Fruit fly (Drosophila melanogaster) whole organism, pupa: ENCODE measurements around the gene CG42268.
A peak's percentile ranks its signal among the peaks of the same experiment; 100 is the strongest.

Experiments used
- CG10348 ChIP-seq: fragments of 200-800 bp; sonication (Bioruptor generic); IDR thresholded peaks from 2 replicates; pipeline ENCODE4 v1.3.6; 2022; ENCODE audit warnings: missing biosample characterization, missing genetic modification characterization
- CG12605 ChIP-seq: fragments of 200-800 bp; sonication (Bioruptor generic); IDR thresholded peaks from 2 replicates; pipeline ENCODE4 v1.3.6; 2022; ENCODE audit warnings: missing biosample characterization, missing genetic modification characterization
- CG13204 ChIP-seq: fragments of 200-800 bp; sonication (Bioruptor generic); optimal IDR thresholded peaks from 2 replicates; lab custom pipeline; 2018; ENCODE audit warnings: missing biosample characterization, mild to moderate bottlenecking, missing genetic modification characterization, moderate library complexity
- CG14655 ChIP-seq: fragments of 200-800 bp; sonication (Bioruptor generic); optimal IDR thresholded peaks from 3 replicates; lab custom pipeline; 2017; ENCODE audit warnings: mild to moderate bottlenecking, missing biosample characterization, missing genetic modification reagents, missing genetic modification characterization
- CG15710 ChIP-seq: fragments of 200-800 bp; sonication (Bioruptor generic); optimal IDR thresholded peaks from 2 replicates; lab custom pipeline; 2018; ENCODE audit warnings: missing biosample characterization, mild to moderate bottlenecking, missing genetic modification characterization, moderate library complexity
- CG17806 ChIP-seq: fragments of 200-800 bp; sonication (Bioruptor generic); optimal IDR thresholded peaks from 2 replicates; lab custom pipeline; 2018; ENCODE audit warnings: missing biosample characterization, mild to moderate bottlenecking, missing genetic modification characterization, moderate library complexity
- CG32121 ChIP-seq: fragments of 200-800 bp; sonication (Bioruptor generic); IDR thresholded peaks from 2 replicates; pipeline ENCODE4 v1.3.6; 2022; ENCODE audit warnings: missing biosample characterization, missing genetic modification characterization
- CG34367 ChIP-seq: fragments of 200-800 bp; sonication (Bioruptor generic); optimal IDR thresholded peaks from 2 replicates; lab custom pipeline; 2018; ENCODE audit warnings: missing biosample characterization, mild to moderate bottlenecking, missing genetic modification characterization
- CG4496 ChIP-seq: fragments of 200-800 bp; sonication (Bioruptor generic); IDR thresholded peaks from 3 replicates; pipeline ENCODE4 v1.3.6; 2022; ENCODE audit warnings: missing biosample characterization, missing genetic modification characterization
- CG8159 ChIP-seq: fragments of 200-800 bp; sonication (Bioruptor generic); optimal IDR thresholded peaks from 3 replicates; lab custom pipeline; 2018; ENCODE audit warnings: missing biosample characterization, mild to moderate bottlenecking, missing genetic modification characterization, moderate library complexity
- CG8301 ChIP-seq: fragments of 200-800 bp; sonication (Bioruptor generic); optimal IDR thresholded peaks from 2 replicates; lab custom pipeline; 2018; ENCODE audit warnings: missing biosample characterization, mild to moderate bottlenecking, missing genetic modification characterization
- CG9948 ChIP-seq: fragments of 200-800 bp; sonication (Bioruptor generic); optimal IDR thresholded peaks from 2 replicates; lab custom pipeline; 2018; ENCODE audit warnings: missing biosample characterization, mild to moderate bottlenecking, missing genetic modification characterization, moderate library complexity
- D1 ChIP-seq: fragments of 200-800 bp; sonication (Bioruptor generic); optimal IDR thresholded peaks from 2 replicates; lab custom pipeline; 2018; ENCODE audit warnings: missing biosample characterization, mild to moderate bottlenecking, missing genetic modification characterization, moderate library complexity
- EcR ChIP-seq: fragments of 200-800 bp; sonication (Bioruptor generic); optimal IDR thresholded peaks from 3 replicates; lab custom pipeline; 2019; ENCODE audit warnings: missing biosample characterization, missing genetic modification characterization, mild to moderate bottlenecking, moderate library complexity, missing genetic modification reagents
- Ets98B ChIP-seq: fragments of 200-800 bp; sonication (Bioruptor generic); IDR thresholded peaks from 2 replicates; pipeline ENCODE4 v1.3.6; 2022; ENCODE audit warnings: missing biosample characterization, missing genetic modification characterization
- Pif1A ChIP-seq: fragments of 200-800 bp; sonication (Bioruptor generic); optimal IDR thresholded peaks from 3 replicates; lab custom pipeline; 2016; ENCODE audit warnings: missing biosample characterization, missing genetic modification characterization
- Pif1B ChIP-seq: fragments of 200-800 bp; sonication (Bioruptor generic); optimal IDR thresholded peaks from 3 replicates; lab custom pipeline; 2016; ENCODE audit warnings: missing biosample characterization, missing genetic modification characterization
- Snoo ChIP-seq: fragments of 200-800 bp; sonication (Bioruptor generic); optimal IDR thresholded peaks from 3 replicates; lab custom pipeline; 2017; ENCODE audit warnings: missing biosample characterization, mild to moderate bottlenecking, missing genetic modification characterization, inconsistent platforms
- fd96Ca ChIP-seq: fragments of 200-800 bp; sonication (Bioruptor generic); IDR thresholded peaks from 3 replicates; pipeline ENCODE4 v1.3.6; 2022; ENCODE audit warnings: missing biosample characterization, missing genetic modification characterization
- gl ChIP-seq: fragments of 200-800 bp; sonication (Bioruptor generic); optimal IDR thresholded peaks from 2 replicates; lab custom pipeline; 2018; ENCODE audit warnings: missing biosample characterization, mild to moderate bottlenecking, missing genetic modification characterization
- rn ChIP-seq: fragments of 200-800 bp; sonication (Bioruptor generic); IDR thresholded peaks from 2 replicates; pipeline ENCODE4 v1.3.6; 2022; ENCODE audit warnings: missing biosample characterization, missing genetic modification characterization

CG42268 gene

dm6 chr3L:9691476-9691826, 68.7 kb downstream of the CG42268 start:
- no peak for TF ChIP-seq CG8159
- TF ChIP-seq CG8301 (tag; lab: Kevin White, UChicago), result no peak
- no peak for TF ChIP-seq fd96Ca (GFP tag; lab: Robert Waterston, UW)
- no peak for TF ChIP-seq Pif1B (GFP tag; lab: Kevin White, UChicago)
- no peak for TF ChIP-seq CG15710 (tag; lab: Kevin White, UChicago)
- no peak for TF ChIP-seq CG9948
- TF ChIP-seq CG13204 (GFP tag; lab: Kevin White, UChicago), result no peak
- TF ChIP-seq CG32121 (GFP tag; lab: Robert Waterston, UW), result no peak
- TF ChIP-seq Ets98B, result no peak
- no peak for TF ChIP-seq CG14655 (GFP tag; lab: Kevin White, UChicago)
- no peak for TF ChIP-seq CG12605
- TF ChIP-seq CG10348 (GFP tag; lab: Robert Waterston, UW), result no peak
- no peak for TF ChIP-seq gl

dm6 chr3L:9690798-9691475, 69.3 kb downstream of the CG42268 start:
- TF ChIP-seq Snoo (tag; lab: Kevin White, UChicago), result peak; percentile 9
- no peak for TF ChIP-seq CG9948
- 0 out of 2 replicates have a peak, but pooled peaks have one; percentile 22 for TF ChIP-seq CG12605
- no peak for TF ChIP-seq Pif1B (GFP tag; lab: Kevin White, UChicago)
- TF ChIP-seq CG8301 (tag; lab: Kevin White, UChicago), result peak; percentile 19
- TF ChIP-seq CG32121 (GFP tag; lab: Robert Waterston, UW), result peak; percentile 91
- peak; percentile 26 for TF ChIP-seq CG14655 (GFP tag; lab: Kevin White, UChicago)
- TF ChIP-seq CG15710 (tag; lab: Kevin White, UChicago), result no peak
- peak; percentile 37; the same call in 1 of the 3 replicates for TF ChIP-seq CG4496 (GFP tag; lab: Robert Waterston, UW)
- TF ChIP-seq CG10348 (GFP tag; lab: Robert Waterston, UW), result no peak

dm6 chr3L:9689809-9690208, 70.4 kb downstream of the CG42268 start:
- TF ChIP-seq CG4496 (GFP tag; lab: Robert Waterston, UW) (no peak), CG15710 (tag; lab: Kevin White, UChicago) (no peak), CG10348 (GFP tag; lab: Robert Waterston, UW) (no peak), gl (no peak), D1 (no peak), rn (GFP tag; lab: Robert Waterston, UW) (no peak), CG8301 (tag; lab: Kevin White, UChicago) (no peak), CG14655 (GFP tag; lab: Kevin White, UChicago) (no peak), CG17806 (tag; lab: Kevin White, UChicago) (no peak), CG34367 (tag; lab: Kevin White, UChicago) (no peak), CG13204 (GFP tag; lab: Kevin White, UChicago) (no peak), CG32121 (GFP tag; lab: Robert Waterston, UW) (no peak), fd96Ca (GFP tag; lab: Robert Waterston, UW) (no peak), CG8159 (no peak), Pif1B (GFP tag; lab: Kevin White, UChicago) (no peak)

- TF ChIP-seq Pif1B (GFP tag; lab: Kevin White, UChicago), result no peak
- no peak for TF ChIP-seq CG8159
Measured at dm6 chr3L:9688674-9689073, 71.5 kb downstream of the CG42268 start.

- no peak for TF ChIP-seq fd96Ca (GFP tag; lab: Robert Waterston, UW)
- TF ChIP-seq CG9948, result no peak
- no peak for TF ChIP-seq EcR (GFP tag; lab: Kevin White, UChicago)
- no peak for TF ChIP-seq CG4496 (GFP tag; lab: Robert Waterston, UW)
- no peak for TF ChIP-seq CG15710 (tag; lab: Kevin White, UChicago)
- no peak for TF ChIP-seq CG17806 (tag; lab: Kevin White, UChicago)
- TF ChIP-seq CG12605, result no peak
- no peak for TF ChIP-seq CG13204 (GFP tag; lab: Kevin White, UChicago)
- TF ChIP-seq CG10348 (GFP tag; lab: Robert Waterston, UW), result no peak
- TF ChIP-seq Pif1A (GFP tag; lab: Kevin White, UChicago), result no peak
- TF ChIP-seq Pif1B (GFP tag; lab: Kevin White, UChicago), result no peak
- TF ChIP-seq Snoo (tag; lab: Kevin White, UChicago), result no peak
- no peak for TF ChIP-seq CG32121 (GFP tag; lab: Robert Waterston, UW)
- no peak for TF ChIP-seq CG14655 (GFP tag; lab: Kevin White, UChicago)
- TF ChIP-seq rn (GFP tag; lab: Robert Waterston, UW), result no peak
- no peak for TF ChIP-seq CG8301 (tag; lab: Kevin White, UChicago)
- no peak for TF ChIP-seq D1
- no peak for TF ChIP-seq gl
- TF ChIP-seq Ets98B, result no peak
- no peak for TF ChIP-seq CG8159
- TF ChIP-seq, all 21 proteins: peak for 0
Measured at dm6 chr3L:9687536-9687935, 72.7 kb downstream of the CG42268 start.

dm6 chr3L:9684871-9685270, 75.3 kb downstream of the CG42268 start, which contains the start of gene CG16719:
TSS of gene CG16719 (plus strand) at chr3L:9685171.
- no peak for TF ChIP-seq Pif1A (GFP tag; lab: Kevin White, UChicago)
- TF ChIP-seq Pif1B (GFP tag; lab: Kevin White, UChicago), result no peak
- no peak for TF ChIP-seq CG17806 (tag; lab: Kevin White, UChicago)
- no peak for TF ChIP-seq CG32121 (GFP tag; lab: Robert Waterston, UW)
- no peak for TF ChIP-seq gl
- TF ChIP-seq CG10348 (GFP tag; lab: Robert Waterston, UW), result no peak
- TF ChIP-seq CG13204 (GFP tag; lab: Kevin White, UChicago), result no peak
- no peak for TF ChIP-seq D1
- TF ChIP-seq rn (GFP tag; lab: Robert Waterston, UW), result no peak
- TF ChIP-seq CG8159, result no peak
- no peak for TF ChIP-seq CG34367 (tag; lab: Kevin White, UChicago)
- no peak for TF ChIP-seq CG14655 (GFP tag; lab: Kevin White, UChicago)
- TF ChIP-seq Ets98B, result no peak
- no peak for TF ChIP-seq CG4496 (GFP tag; lab: Robert Waterston, UW)
- TF ChIP-seq EcR (GFP tag; lab: Kevin White, UChicago), result no peak
- no peak for TF ChIP-seq Snoo (tag; lab: Kevin White, UChicago)
- TF ChIP-seq CG12605, result no peak
- no peak for TF ChIP-seq CG15710 (tag; lab: Kevin White, UChicago)
